Worm (Caenorhabditis elegans) whole organism, young adult: Measurements from ENCODE around the gene mbk-1.

Experiments used
- B0035.1 ChIP-seq: sonication (generic microtip); optimal IDR thresholded peaks from 2 replicates; lab custom pipeline; 2016; ENCODE audit warnings: missing genetic modification characterization, mild to moderate bottlenecking, missing compliant biosample characterization, missing genotype, missing genetic modification reagents
- B0336.3 ChIP-seq: fragments of 200-800 bp; sonication (Bioruptor generic); IDR thresholded peaks from 2 replicates; pipeline ENCODE4 v1.3.6; 2022; ENCODE audit warnings: missing genetic modification characterization, missing compliant biosample characterization
- F23B12.7 ChIP-seq: sonication (generic microtip); optimal IDR thresholded peaks from 2 replicates; lab custom pipeline; 2017; ENCODE audit warnings: missing genetic modification characterization, mild to moderate bottlenecking, missing compliant biosample characterization, antibody characterized with exemption, moderate library complexity; ENCODE audit not compliant: insufficient read depth
- F57C9.4 ChIP-seq: sonication (generic microtip); optimal IDR thresholded peaks from 2 replicates; lab custom pipeline; 2017; ENCODE audit warnings: mild to moderate bottlenecking, missing genetic modification characterization, missing compliant biosample characterization
- T26A5.8 ChIP-seq: sonication (generic microtip); optimal IDR thresholded peaks from 2 replicates; lab custom pipeline; 2016; ENCODE audit warnings: missing genetic modification characterization, missing compliant biosample characterization
- Y53F4B.3 ChIP-seq: fragments of 200-800 bp; sonication (Bioruptor generic); IDR thresholded peaks from 2 replicates; pipeline ENCODE4 v1.3.6; 2022; ENCODE audit warnings: missing genetic modification reagents, missing genetic modification characterization, missing compliant biosample characterization
- Y53G8AR.9 ChIP-seq: fragments of 200-800 bp; sonication (Bioruptor generic); conservative IDR thresholded peaks from 2 replicates; pipeline ENCODE4 v1.3.6; 2022; ENCODE audit warnings: missing genetic modification reagents, missing genetic modification characterization, missing compliant biosample characterization
- Y95B8A.8 ChIP-seq: fragments of 200-800 bp; sonication (Bioruptor generic); IDR thresholded peaks from 2 replicates; pipeline ENCODE4 v1.3.6; 2022; ENCODE audit warnings: missing genetic modification reagents, missing genetic modification characterization, missing compliant biosample characterization
- ama-1 ChIP-seq, 3 experiments: fragments of 150-350 bp in 1 of 3; sonication (generic microtip) in 2 of 3; optimal IDR thresholded peaks; 2 replicates each; lab custom pipeline; 2014 to 2018; ENCODE audit warnings: missing biosample characterization in 2 of 3, missing genetic modification characterization in 2 of 3, missing genetic modification reagents in 2 of 3
- aptf-3 ChIP-seq: fragments of 200-800 bp; sonication (Bioruptor generic); IDR thresholded peaks from 2 replicates; pipeline ENCODE4 v1.3.6; 2022; ENCODE audit warnings: missing genetic modification characterization, missing compliant biosample characterization
- attf-6 ChIP-seq: fragments of 200-800 bp; sonication (Bioruptor generic); IDR thresholded peaks from 2 replicates; pipeline ENCODE4 v1.3.6; 2022; ENCODE audit warnings: missing genetic modification reagents, missing genetic modification characterization, missing compliant biosample characterization
- bed-2 ChIP-seq: fragments of 200-800 bp; sonication (Bioruptor generic); IDR thresholded peaks from 2 replicates; pipeline ENCODE4 v1.3.6; 2022; ENCODE audit warnings: missing genetic modification reagents, missing genetic modification characterization, missing compliant biosample characterization
- cebp-1 ChIP-seq, 2 experiments: fragments of 200-800 bp in 1 of 2; sonication (Bioruptor generic) in 1 of 2; sonication (generic microtip) in 1 of 2; IDR thresholded peaks in 1 of 2; optimal IDR thresholded peaks in 1 of 2; 2 replicates each; pipeline versions ENCODE4 v1.3.6 to Lab custom; 2017 to 2022; ENCODE audit warnings: missing compliant biosample characterization in 2 of 2, missing genetic modification characterization in 2 of 2, mild to moderate bottlenecking in 1 of 2, missing genetic modification reagents in 1 of 2, moderate library complexity in 1 of 2
- ceh-100 ChIP-seq: fragments of 200-800 bp; sonication (Bioruptor generic); IDR thresholded peaks from 2 replicates; pipeline ENCODE4 v1.3.6; 2022; ENCODE audit warnings: missing genetic modification reagents, missing genetic modification characterization, missing compliant biosample characterization
- ceh-27 ChIP-seq: fragments of 200-800 bp; sonication (Bioruptor generic); optimal IDR thresholded peaks from 2 replicates; lab custom pipeline; 2018; ENCODE audit warnings: mild to moderate bottlenecking, missing genetic modification characterization, moderate library complexity, missing compliant biosample characterization
- ceh-40 ChIP-seq: fragments of 200-800 bp; sonication (Bioruptor generic); IDR thresholded peaks from 2 replicates; pipeline ENCODE4 v1.3.6; 2022; ENCODE audit warnings: missing genetic modification characterization, missing compliant biosample characterization
- dpff-1 ChIP-seq: sonication (generic microtip); optimal IDR thresholded peaks from 2 replicates; lab custom pipeline; 2017; ENCODE audit warnings: mild to moderate bottlenecking, missing genetic modification characterization, missing compliant biosample characterization
- efl-1 ChIP-seq: fragments of 150-350 bp; optimal IDR thresholded peaks from 2 replicates; lab custom pipeline; 2014; ENCODE audit warnings: missing biosample characterization, missing genetic modification reagents, missing genetic modification characterization
- ekl-4 ChIP-seq: fragments of 200-800 bp; sonication (Bioruptor generic); IDR thresholded peaks from 2 replicates; pipeline ENCODE4 v1.3.6; 2022; ENCODE audit warnings: missing genetic modification reagents, missing genetic modification characterization, missing compliant biosample characterization
- fkh-3 ChIP-seq: sonication (generic microtip); optimal IDR thresholded peaks from 2 replicates; lab custom pipeline; 2016; ENCODE audit warnings: mild to moderate bottlenecking, missing genetic modification characterization, missing compliant biosample characterization
- gei-17 ChIP-seq: fragments of 200-800 bp; sonication (Bioruptor generic); optimal IDR thresholded peaks from 2 replicates; lab custom pipeline; 2018; ENCODE audit warnings: mild to moderate bottlenecking, missing genetic modification characterization, missing compliant biosample characterization
- him-1 ChIP-seq: sonication (generic microtip); optimal IDR thresholded peaks from 2 replicates; lab custom pipeline; 2016; ENCODE audit warnings: missing genotype, missing genetic modification reagents, missing genetic modification characterization, missing compliant biosample characterization
- hlh-26 ChIP-seq: fragments of 200-800 bp; sonication (Bioruptor generic); conservative IDR thresholded peaks from 2 replicates; pipeline ENCODE4 v1.3.6; 2022; ENCODE audit warnings: missing genetic modification reagents, missing genetic modification characterization, missing compliant biosample characterization
- hmg-1.2 ChIP-seq: fragments of 200-800 bp; sonication (Bioruptor generic); IDR thresholded peaks from 2 replicates; pipeline ENCODE4 v1.3.6; 2022; ENCODE audit warnings: missing genetic modification reagents, missing genetic modification characterization, missing compliant biosample characterization
- hrde-1 ChIP-seq: sonication (generic microtip); optimal IDR thresholded peaks from 2 replicates; lab custom pipeline; 2016; ENCODE audit warnings: missing genetic modification characterization, mild to moderate bottlenecking, missing compliant biosample characterization, moderate library complexity, missing genotype, missing genetic modification reagents, borderline replicate concordance
- lag-1 ChIP-seq: fragments of 200-800 bp; sonication (Bioruptor generic); IDR thresholded peaks from 2 replicates; pipeline ENCODE4 v1.3.6; 2022; ENCODE audit warnings: missing genetic modification reagents, missing genetic modification characterization, missing compliant biosample characterization
- lin-35 ChIP-seq, 3 experiments: fragments of 150-350 bp in 2 of 3; sonication (generic microtip) in 1 of 3; optimal IDR thresholded peaks; 2 replicates each; lab custom pipeline; 2014 to 2018; ENCODE audit warnings: missing biosample characterization in 3 of 3, missing genetic modification characterization in 3 of 3, missing genetic modification reagents in 3 of 3
- lin-40 ChIP-seq: sonication (generic microtip); optimal IDR thresholded peaks from 2 replicates; lab custom pipeline; 2016; ENCODE audit warnings: missing genetic modification characterization, mild to moderate bottlenecking, missing compliant biosample characterization, missing genotype, missing genetic modification reagents
- madf-10 ChIP-seq: sonication (generic microtip); optimal IDR thresholded peaks from 2 replicates; lab custom pipeline; 2016; ENCODE audit warnings: mild to moderate bottlenecking, missing genetic modification characterization, missing compliant biosample characterization
- madf-3 ChIP-seq: fragments of 200-800 bp; sonication (Bioruptor generic); IDR thresholded peaks from 2 replicates; pipeline ENCODE4 v1.3.6; 2022; ENCODE audit warnings: missing genetic modification reagents, missing genetic modification characterization, missing compliant biosample characterization
- madf-6 ChIP-seq: fragments of 200-800 bp; sonication (Bioruptor generic); IDR thresholded peaks from 2 replicates; pipeline ENCODE4 v1.3.6; 2022; ENCODE audit warnings: missing genetic modification reagents, missing genetic modification characterization, missing compliant biosample characterization
- madf-8 ChIP-seq: fragments of 200-800 bp; sonication (Bioruptor generic); conservative IDR thresholded peaks from 2 replicates; pipeline ENCODE4 v1.3.6; 2022; ENCODE audit warnings: missing genetic modification reagents, missing genetic modification characterization, missing compliant biosample characterization
- nfya-2 ChIP-seq: fragments of 200-800 bp; sonication (Bioruptor generic); IDR thresholded peaks from 2 replicates; pipeline ENCODE4 v1.3.6; 2022; ENCODE audit warnings: missing genetic modification reagents, missing genetic modification characterization, missing compliant biosample characterization
- nfyb-1 ChIP-seq: fragments of 200-800 bp; sonication (Bioruptor generic); IDR thresholded peaks from 2 replicates; pipeline ENCODE4 v1.3.6; 2022; ENCODE audit warnings: missing genetic modification reagents, missing genetic modification characterization, missing compliant biosample characterization
- nhr-80 ChIP-seq: sonication (generic microtip); optimal IDR thresholded peaks from 2 replicates; lab custom pipeline; 2016; ENCODE audit warnings: missing genetic modification characterization, missing compliant biosample characterization
- pbrm-1 ChIP-seq: fragments of 200-800 bp; sonication (Bioruptor generic); IDR thresholded peaks from 2 replicates; pipeline ENCODE4 v1.3.6; 2022; ENCODE audit warnings: missing genetic modification reagents, missing genetic modification characterization, missing compliant biosample characterization
- rcor-1 ChIP-seq: fragments of 200-800 bp; sonication (Bioruptor generic); IDR thresholded peaks from 2 replicates; pipeline ENCODE4 v1.3.6; 2022; ENCODE audit warnings: missing genetic modification reagents, missing genetic modification characterization, missing compliant biosample characterization
- repo-1 ChIP-seq: sonication (generic microtip); optimal IDR thresholded peaks from 2 replicates; lab custom pipeline; 2017; ENCODE audit warnings: mild to moderate bottlenecking, missing genetic modification characterization, missing compliant biosample characterization
- sea-2 ChIP-seq: fragments of 200-800 bp; sonication (Bioruptor generic); IDR thresholded peaks from 2 replicates; pipeline ENCODE4 v1.3.6; 2022; ENCODE audit warnings: missing genetic modification characterization, missing compliant biosample characterization
- tbp1 ChIP-seq: fragments of 200-800 bp; sonication (Bioruptor generic); optimal IDR thresholded peaks from 2 replicates; lab custom pipeline; 2018; ENCODE audit warnings: mild to moderate bottlenecking, missing genetic modification characterization, missing compliant biosample characterization
- tlf-1 ChIP-seq: fragments of 200-800 bp; sonication (Bioruptor generic); optimal IDR thresholded peaks from 2 replicates; lab custom pipeline; 2018; ENCODE audit warnings: mild to moderate bottlenecking, missing genetic modification characterization, missing compliant biosample characterization
- unc-62 ChIP-seq: fragments of 150-350 bp; optimal IDR thresholded peaks from 2 replicates; lab custom pipeline; 2014; ENCODE audit warnings: missing biosample characterization, missing genetic modification reagents, missing genetic modification characterization
- zfh-2 ChIP-seq: fragments of 200-800 bp; sonication (Bioruptor generic); conservative IDR thresholded peaks from 2 replicates; pipeline ENCODE4 v1.3.6; 2022; ENCODE audit warnings: missing genetic modification reagents, missing genetic modification characterization, missing compliant biosample characterization
- zim-3 ChIP-seq: sonication (generic microtip); optimal IDR thresholded peaks from 2 replicates; lab custom pipeline; 2017; ENCODE audit warnings: mild to moderate bottlenecking, missing genetic modification characterization, moderate library complexity, missing compliant biosample characterization

mbk-1 gene

ce11 chrX:14816717-14817116, 7.6 kb downstream of the mbk-1 start (continued):
- TF ChIP-seq unc-62 (GFP tag; lab: Kevin White, UChicago) (no peak), tlf-1 (peak; percentile 26)

ce11 chrX:14815412-14815811, 8.9 kb downstream of the mbk-1 start:
- no peak for TF ChIP-seq aptf-3 (GFP tag; lab: Robert Waterston, UW)
- no peak for TF ChIP-seq cebp-1 (GFP tag; IDR thresholded peaks at IDR 0.05; lab: Robert Waterston, UW)
- TF ChIP-seq cebp-1 (tag; optimal IDR thresholded peaks at IDR 0.05; lab: Kevin White, UChicago): peak; percentile 63
- TF ChIP-seq F57C9.4 (tag; lab: Kevin White, UChicago): peak; percentile 28
- peak; percentile 44 for TF ChIP-seq repo-1
- TF ChIP-seq Y53G8AR.9 (GFP tag; lab: Robert Waterston, UW): 0 out of 2 replicates have a peak, but pooled peaks have one; percentile 13
- TF ChIP-seq lin-40 (tag; lab: Kevin White, UChicago): peak; percentile 4
- no peak for TF ChIP-seq zfh-2
- peak; percentile 33 for TF ChIP-seq madf-6 (GFP tag; lab: Robert Waterston, UW)
- TF ChIP-seq madf-3 (GFP tag; lab: Robert Waterston, UW): 0 out of 2 replicates have a peak, but pooled peaks have one; percentile 13
- no peak for TF ChIP-seq lag-1 (GFP tag; lab: Robert Waterston, UW)
- 0 out of 2 replicates have a peak, but pooled peaks have one; percentile 18 for TF ChIP-seq pbrm-1 (GFP tag; lab: Robert Waterston, UW)
- TF ChIP-seq B0336.3 (GFP tag; lab: Robert Waterston, UW): peak; percentile 46; the same call in 1 of the 2 replicates
- no peak for TF ChIP-seq ama-1 (optimal IDR thresholded peaks at IDR 0.05; lab: Kevin White, UChicago)
- no peak for TF ChIP-seq ama-1 (GFP tag; optimal IDR thresholded peaks at IDR 0.05; lab: Kevin White, UChicago)
- no peak for TF ChIP-seq Y95B8A.8 (GFP tag; lab: Robert Waterston, UW)
- TF ChIP-seq B0035.1: no peak
- TF ChIP-seq zim-3 (tag; lab: Kevin White, UChicago): peak; percentile 23
- TF ChIP-seq nfyb-1 (GFP tag; lab: Robert Waterston, UW): peak; percentile 54; the same call in 1 of the 2 replicates
- no peak for TF ChIP-seq sea-2 (GFP tag; lab: Robert Waterston, UW)

ce11 chrX:14813398-14813797, 10.9 kb downstream of the mbk-1 start:
- no peak for TF ChIP-seq hlh-26 (GFP tag; lab: Robert Waterston, UW)
- TF ChIP-seq madf-3 (GFP tag; lab: Robert Waterston, UW): no peak
- TF ChIP-seq hmg-1.2 (GFP tag; lab: Robert Waterston, UW): peak; percentile 25; the same call in 1 of the 2 replicates
- no peak for TF ChIP-seq Y53F4B.3 (GFP tag; lab: Robert Waterston, UW)
- no peak for TF ChIP-seq nfya-2 (GFP tag; lab: Robert Waterston, UW)
- no peak for TF ChIP-seq hrde-1 (tag; lab: Kevin White, UChicago)
- TF ChIP-seq ceh-100 (GFP tag; lab: Robert Waterston, UW): no peak
- TF ChIP-seq ekl-4 (GFP tag; lab: Robert Waterston, UW): no peak
- TF ChIP-seq madf-10 (tag; lab: Kevin White, UChicago): peak; percentile 13
- TF ChIP-seq rcor-1 (GFP tag; lab: Robert Waterston, UW): 0 out of 2 replicates have a peak, but pooled peaks have one; percentile 19
- TF ChIP-seq gei-17 (GFP tag; lab: Kevin White, UChicago): peak; percentile 91
- peak in 1 of 3 experiments; percentile 21 for TF ChIP-seq lin-35 (GFP tag; optimal IDR thresholded peaks at IDR 0.05; lab: Kevin White, UChicago)
- peak; percentile 19 for TF ChIP-seq nhr-80 (tag; lab: Kevin White, UChicago)
- TF ChIP-seq madf-8: no peak
- TF ChIP-seq fkh-3 (tag; lab: Kevin White, UChicago): no peak
- no peak for TF ChIP-seq T26A5.8 (tag; lab: Kevin White, UChicago)
- peak; percentile 45 for TF ChIP-seq F23B12.7 (tag; lab: Kevin White, UChicago)
- no peak for TF ChIP-seq efl-1 (GFP tag; lab: Kevin White, UChicago)
- no peak for TF ChIP-seq dpff-1 (tag; lab: Kevin White, UChicago)
- TF ChIP-seq bed-2 (GFP tag; lab: Robert Waterston, UW): no peak
- no peak for TF ChIP-seq sea-2 (GFP tag; lab: Robert Waterston, UW)
- TF ChIP-seq attf-6: no peak
- no peak for TF ChIP-seq B0035.1
- no peak for TF ChIP-seq him-1
- peak; percentile 48 for TF ChIP-seq tbp1 (GFP tag; lab: Kevin White, UChicago)
- peak; percentile 4 for TF ChIP-seq repo-1
- TF ChIP-seq ceh-27 (GFP tag; lab: Kevin White, UChicago): peak; percentile 19
- TF ChIP-seq ceh-40: no peak
- no peak for TF ChIP-seq ama-1 (optimal IDR thresholded peaks at IDR 0.05; lab: Kevin White, UChicago)
- TF ChIP-seq ama-1 (GFP tag; optimal IDR thresholded peaks at IDR 0.05; lab: Kevin White, UChicago): no peak
